Fruit fly (Drosophila melanogaster) whole organism, embryonic: ENCODE measurements around the gene CG42404.

ENCODE experiments used
- Abd-B ChIP-seq: fragments of 200-800 bp; sonication (Bioruptor generic); optimal IDR thresholded peaks from 2 replicates; lab custom pipeline; 2018; ENCODE audit warnings: missing biosample characterization, mild to moderate bottlenecking, missing genetic modification characterization, moderate library complexity
- Antp ChIP-seq: fragments of 200-800 bp; sonication (Bioruptor generic); optimal IDR thresholded peaks from 3 replicates; lab custom pipeline; 2016; ENCODE audit warnings: missing biosample characterization, missing genetic modification characterization
- Awh ChIP-seq: fragments of 200-800 bp; sonication (Bioruptor generic); IDR thresholded peaks from 2 replicates; pipeline ENCODE4, ENCODE4 v1.3.6; 2022; ENCODE audit warnings: missing biosample characterization, missing genetic modification characterization
- Bgb ChIP-seq: fragments of 200-800 bp; sonication (Bioruptor generic); IDR thresholded peaks from 2 replicates; pipeline ENCODE4 v1.3.6; 2022; ENCODE audit warnings: missing biosample characterization, missing genetic modification characterization; ENCODE audit not compliant: partially characterized antibody
- Blimp-1 ChIP-seq: fragments of 200-800 bp; sonication (Bioruptor generic); optimal IDR thresholded peaks from 3 replicates; lab custom pipeline; 2018; ENCODE audit warnings: missing biosample characterization, missing genetic modification characterization, mild to moderate bottlenecking, moderate library complexity, missing genetic modification reagents
- CG1024 ChIP-seq: fragments of 200-800 bp; sonication (Bioruptor generic); IDR thresholded peaks from 2 replicates; pipeline ENCODE4 v1.3.6; 2022; ENCODE audit warnings: missing biosample characterization, missing genetic modification characterization
- CG10543 ChIP-seq: fragments of 200-800 bp; sonication (Bioruptor generic); optimal IDR thresholded peaks from 3 replicates; lab custom pipeline; 2017; ENCODE audit warnings: missing biosample characterization, mild to moderate bottlenecking, missing genetic modification characterization, moderate library complexity
- CG11504 ChIP-seq: fragments of 200-800 bp; sonication (Bioruptor generic); optimal IDR thresholded peaks from 3 replicates; lab custom pipeline; 2019; ENCODE audit warnings: missing biosample characterization, mild to moderate bottlenecking, missing genetic modification characterization, moderate library complexity
- CG11723 ChIP-seq: fragments of 200-800 bp; sonication (Bioruptor generic); optimal IDR thresholded peaks from 2 replicates; lab custom pipeline; 2017; ENCODE audit warnings: missing biosample characterization, mild to moderate bottlenecking, missing genetic modification characterization
- CG1233 ChIP-seq: fragments of 200-800 bp; sonication (Bioruptor generic); optimal IDR thresholded peaks from 4 replicates; lab custom pipeline; 2018; ENCODE audit warnings: missing biosample characterization, mild to moderate bottlenecking, missing genetic modification characterization
- CG13424 ChIP-seq: fragments of 200-800 bp; sonication (Bioruptor generic); optimal IDR thresholded peaks from 2 replicates; lab custom pipeline; 2019; ENCODE audit warnings: missing biosample characterization, mild to moderate bottlenecking, missing genetic modification characterization, moderate library complexity
- CG14860 ChIP-seq: fragments of 200-800 bp; sonication (Bioruptor generic); IDR thresholded peaks from 3 replicates; pipeline ENCODE4 v1.3.6; 2022; ENCODE audit warnings: missing biosample characterization, missing genetic modification characterization; ENCODE audit not compliant: partially characterized antibody
- CG16815 ChIP-seq: fragments of 200-800 bp; sonication (Bioruptor generic); optimal IDR thresholded peaks from 3 replicates; lab custom pipeline; 2017; ENCODE audit warnings: missing biosample characterization, mild to moderate bottlenecking, missing genetic modification characterization
- CG17359 ChIP-seq: fragments of 200-800 bp; sonication (Bioruptor generic); optimal IDR thresholded peaks from 3 replicates; lab custom pipeline; 2018; ENCODE audit warnings: missing biosample characterization, mild to moderate bottlenecking, missing genetic modification characterization, moderate library complexity
- CG2199 ChIP-seq: fragments of 200-800 bp; sonication (Bioruptor generic); IDR thresholded peaks from 3 replicates; pipeline ENCODE4 v1.3.6; 2022; ENCODE audit warnings: missing biosample characterization, missing genetic modification characterization
- CG3163 ChIP-seq: fragments of 200-800 bp; sonication (Bioruptor generic); optimal IDR thresholded peaks from 3 replicates; lab custom pipeline; 2016; ENCODE audit warnings: missing biosample characterization, missing genetic modification characterization
- CG32772 ChIP-seq: fragments of 200-800 bp; sonication (Bioruptor generic); IDR thresholded peaks from 2 replicates; pipeline ENCODE4 v1.3.6; 2022; ENCODE audit warnings: missing biosample characterization, missing genetic modification characterization
- CG3281 ChIP-seq: fragments of 200-800 bp; sonication (Bioruptor generic); optimal IDR thresholded peaks from 3 replicates; lab custom pipeline; 2017; ENCODE audit warnings: missing biosample characterization, mild to moderate bottlenecking, missing genetic modification characterization
- CG34224 ChIP-seq: fragments of 200-800 bp; sonication (Bioruptor generic); IDR thresholded peaks from 3 replicates; pipeline ENCODE4 v1.3.6; 2022; ENCODE audit warnings: missing biosample characterization, missing genetic modification characterization; ENCODE audit not compliant: partially characterized antibody
- CG4360 ChIP-seq: fragments of 200-800 bp; sonication (Bioruptor generic); IDR thresholded peaks from 2 replicates; pipeline ENCODE4 v1.3.6; 2022; ENCODE audit warnings: missing biosample characterization, missing genetic modification characterization
- CG7357 ChIP-seq: fragments of 200-800 bp; sonication (Bioruptor generic); IDR thresholded peaks from 3 replicates; pipeline ENCODE4 v1.3.6; 2022; ENCODE audit warnings: missing biosample characterization, missing genetic modification characterization
- CG8359 ChIP-seq: fragments of 200-800 bp; sonication (Bioruptor generic); optimal IDR thresholded peaks from 2 replicates; lab custom pipeline; 2017; ENCODE audit warnings: missing biosample characterization, mild to moderate bottlenecking, missing genetic modification characterization, borderline replicate concordance
- CG8944 ChIP-seq: fragments of 200-800 bp; sonication (Bioruptor generic); optimal IDR thresholded peaks from 3 replicates; lab custom pipeline; 2016; ENCODE audit warnings: missing biosample characterization, missing genetic modification characterization
- E2f2 ChIP-seq: fragments of 200-800 bp; sonication (Bioruptor generic); IDR thresholded peaks from 2 replicates; pipeline ENCODE4 v1.3.6; 2022; ENCODE audit warnings: missing biosample characterization, missing genetic modification characterization
- Ets97D ChIP-seq: fragments of 200-800 bp; sonication (Bioruptor generic); optimal IDR thresholded peaks from 3 replicates; lab custom pipeline; 2016; ENCODE audit warnings: missing biosample characterization, missing genetic modification characterization
- Hr51 ChIP-seq, 2 experiments: fragments of 200-800 bp; sonication (Bioruptor generic); optimal IDR thresholded peaks; 2 replicates in 1 of 2; 3 replicates in 1 of 2; lab custom pipeline; 2016 to 2018; ENCODE audit warnings: missing biosample characterization in 2 of 2, missing genetic modification characterization in 2 of 2, mild to moderate bottlenecking in 1 of 2, moderate library complexity in 1 of 2
- Hsf ChIP-seq: fragments of 200-800 bp; sonication (Bioruptor generic); optimal IDR thresholded peaks from 3 replicates; lab custom pipeline; 2016; ENCODE audit warnings: missing biosample characterization, missing genetic modification characterization
- Lhr ChIP-seq: fragments of 200-800 bp; sonication (Bioruptor generic); optimal IDR thresholded peaks from 3 replicates; lab custom pipeline; 2017; ENCODE audit warnings: mild to moderate bottlenecking, missing biosample characterization, missing genetic modification reagents, missing genetic modification characterization
- Mad ChIP-seq: fragments of 200-800 bp; sonication (Bioruptor generic); optimal IDR thresholded peaks from 2 replicates; lab custom pipeline; 2016; ENCODE audit warnings: missing biosample characterization, missing genetic modification characterization
- NfI ChIP-seq: fragments of 200-800 bp; sonication (Bioruptor generic); optimal IDR thresholded peaks from 3 replicates; lab custom pipeline; 2018; ENCODE audit warnings: missing biosample characterization, mild to moderate bottlenecking, missing genetic modification characterization, moderate library complexity
- Oaz ChIP-seq: fragments of 200-800 bp; sonication (Bioruptor generic); IDR thresholded peaks from 2 replicates; pipeline ENCODE4 v1.3.6; 2022; ENCODE audit warnings: missing biosample characterization, missing genetic modification characterization
- Sox102F ChIP-seq: fragments of 200-800 bp; sonication (Bioruptor generic); optimal IDR thresholded peaks from 2 replicates; lab custom pipeline; 2018; ENCODE audit warnings: missing biosample characterization, mild to moderate bottlenecking, missing genetic modification characterization, moderate library complexity
- crc ChIP-seq: fragments of 200-800 bp; sonication (Bioruptor generic); optimal IDR thresholded peaks from 2 replicates; lab custom pipeline; 2016; ENCODE audit warnings: missing biosample characterization, missing genetic modification characterization
- crp ChIP-seq, 2 experiments: fragments of 200-800 bp; sonication (Bioruptor generic); optimal IDR thresholded peaks; 2 replicates in 1 of 2; 3 replicates in 1 of 2; lab custom pipeline; 2017; ENCODE audit warnings: missing biosample characterization in 2 of 2, missing genetic modification characterization in 2 of 2, mild to moderate bottlenecking in 1 of 2, moderate library complexity in 1 of 2
- da ChIP-seq: fragments of 200-800 bp; sonication (Bioruptor generic); optimal IDR thresholded peaks from 2 replicates; lab custom pipeline; 2016; ENCODE audit warnings: missing biosample characterization, missing genetic modification characterization
- dysf ChIP-seq: fragments of 200-800 bp; sonication (Bioruptor generic); IDR thresholded peaks from 3 replicates; pipeline ENCODE4 v1.3.6; 2022; ENCODE audit warnings: missing biosample characterization, missing genetic modification characterization
- eyg ChIP-seq: fragments of 200-800 bp; sonication (Bioruptor generic); optimal IDR thresholded peaks from 3 replicates; lab custom pipeline; 2016; ENCODE audit warnings: missing biosample characterization, missing genetic modification characterization
- gce ChIP-seq: fragments of 200-800 bp; sonication (Bioruptor generic); IDR thresholded peaks from 3 replicates; pipeline ENCODE4 v1.3.6; 2022; ENCODE audit warnings: missing biosample characterization, missing genetic modification characterization
- hb ChIP-seq: fragments of 200-800 bp; sonication (Bioruptor generic); IDR thresholded peaks from 3 replicates; pipeline ENCODE4 v1.3.6; 2022; ENCODE audit warnings: missing biosample characterization, missing genetic modification characterization; ENCODE audit not compliant: partially characterized antibody
- hth ChIP-seq: fragments of >200 bp; optimal IDR thresholded peaks from 2 replicates; lab custom pipeline; 2017; ENCODE audit warnings: inconsistent platforms
- inv ChIP-seq: fragments of 200-800 bp; sonication (Bioruptor generic); IDR thresholded peaks from 2 replicates; pipeline ENCODE4 v1.3.6; 2022; ENCODE audit warnings: missing biosample characterization, missing genetic modification characterization; ENCODE audit not compliant: partially characterized antibody
- lmd ChIP-seq: fragments of 200-800 bp; sonication (Bioruptor generic); IDR thresholded peaks from 2 replicates; pipeline ENCODE4 v1.3.6; 2022; ENCODE audit warnings: missing biosample characterization, missing genetic modification characterization
- odd ChIP-seq: fragments of 200-800 bp; sonication (Bioruptor generic); optimal IDR thresholded peaks from 2 replicates; lab custom pipeline; 2017; ENCODE audit warnings: missing biosample characterization, mild to moderate bottlenecking, missing genetic modification characterization
- peb ChIP-seq: fragments of 200-800 bp; sonication (Bioruptor generic); IDR thresholded peaks from 2 replicates; pipeline ENCODE4 v1.3.6; 2022; ENCODE audit warnings: missing biosample characterization, missing genetic modification characterization
- pros ChIP-seq: fragments of 200-800 bp; sonication (Bioruptor generic); optimal IDR thresholded peaks from 3 replicates; lab custom pipeline; 2019; ENCODE audit warnings: missing biosample characterization, mild to moderate bottlenecking, missing genetic modification characterization, moderate library complexity
- salm ChIP-seq: fragments of 200-800 bp; sonication (Bioruptor generic); optimal IDR thresholded peaks from 2 replicates; lab custom pipeline; 2018; ENCODE audit warnings: missing biosample characterization, mild to moderate bottlenecking, missing genetic modification characterization
- sd ChIP-seq: fragments of 200-800 bp; sonication (Bioruptor generic); optimal IDR thresholded peaks from 3 replicates; lab custom pipeline; 2018; ENCODE audit warnings: missing biosample characterization, mild to moderate bottlenecking, missing genetic modification characterization, moderate library complexity
- toy ChIP-seq: fragments of 200-800 bp; sonication (Bioruptor generic); IDR thresholded peaks from 2 replicates; pipeline ENCODE4 v1.3.6; 2022; ENCODE audit warnings: missing biosample characterization, missing genetic modification characterization
- vnd ChIP-seq: fragments of 200-800 bp; sonication (Bioruptor generic); IDR thresholded peaks from 3 replicates; pipeline ENCODE4 v1.3.6; 2022; ENCODE audit warnings: missing biosample characterization, missing genetic modification characterization; ENCODE audit not compliant: partially characterized antibody
- wek ChIP-seq: fragments of 200-800 bp; sonication (Bioruptor generic); optimal IDR thresholded peaks from 3 replicates; lab custom pipeline; 2018; ENCODE audit warnings: missing biosample characterization, mild to moderate bottlenecking, missing genetic modification characterization, moderate library complexity

The CG42404 gene

DNA sequence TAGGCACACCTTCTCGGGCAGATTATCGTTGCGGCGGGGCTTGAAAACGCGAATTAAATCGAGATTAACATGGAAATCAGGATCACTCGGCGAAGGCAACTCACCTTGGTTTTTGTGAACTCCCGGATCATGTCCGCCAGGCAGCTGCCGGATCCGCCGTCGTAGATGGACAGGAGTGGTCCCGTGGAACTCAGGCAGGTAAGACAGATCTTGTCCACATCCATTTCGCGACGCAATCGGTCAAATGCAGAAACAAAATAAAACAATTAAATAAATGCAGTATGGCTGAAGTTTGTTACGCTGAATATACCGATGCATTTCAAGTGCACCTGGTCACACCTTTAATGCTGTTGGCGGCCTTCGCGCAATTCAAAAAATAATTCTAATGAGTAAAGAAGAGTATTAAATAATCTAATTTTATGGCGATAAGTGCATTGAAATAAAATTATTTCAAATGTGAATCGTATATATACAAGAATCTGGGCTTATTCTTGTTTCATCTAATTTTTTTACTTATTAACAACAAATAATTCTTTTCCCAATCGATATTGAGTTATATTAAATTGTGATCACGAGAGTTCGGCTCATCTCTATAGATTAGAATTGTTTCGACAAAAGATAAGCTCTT lies 36.4 kb upstream of the CG42404 start, which contains the start of the genes CG6654 and CG4210 (continued):
- TF ChIP-seq peb (GFP tag; lab: Robert Waterston, UW) (no peak), Bgb (peak; percentile 59), Lhr (GFP tag; lab: Kevin White, UChicago) (no peak), Hr51 (GFP tag; optimal IDR thresholded peaks at IDR 0.05; lab: Kevin White, UChicago) (no peak), crc (GFP tag; lab: Kevin White, UChicago) (no peak), Blimp-1 (no peak), CG7357 (GFP tag; lab: Robert Waterston, UW) (no peak), dysf (GFP tag; lab: Robert Waterston, UW) (no peak; the same call in 2 of the 3 replicates), hth (lab: Kevin White, UChicago) (no peak), CG8359 (no peak), inv (GFP tag; lab: Robert Waterston, UW) (peak; percentile 37; the same call in 1 of the 2 replicates), Ets97D (GFP tag; lab: Kevin White, UChicago) (peak; percentile 44), CG11504 (tag; lab: Kevin White, UChicago) (no peak), CG10543 (GFP tag; lab: Kevin White, UChicago) (no peak), CG1024 (no peak), crp (GFP tag; optimal IDR thresholded peaks at IDR 0.05; lab: Kevin White, UChicago) (peak in 1 of 2 experiments; percentile 31), eyg (GFP tag; lab: Kevin White, UChicago) (no peak), Oaz (GFP tag; lab: Robert Waterston, UW) (no peak), CG32772 (GFP tag; lab: Robert Waterston, UW) (no peak), Antp (GFP tag; lab: Kevin White, UChicago) (no peak), pros (GFP tag; lab: Kevin White, UChicago) (no peak), Abd-B (GFP tag; lab: Kevin White, UChicago) (no peak), CG1233 (GFP tag; lab: Kevin White, UChicago) (no peak), Awh (GFP tag; lab: Robert Waterston, UW) (no peak), CG34224 (peak; percentile 77), da (GFP tag; lab: Kevin White, UChicago) (no peak), CG8944 (no peak), odd (GFP tag; lab: Kevin White, UChicago) (no peak), lmd (GFP tag; lab: Robert Waterston, UW) (peak; percentile 31; the same call in 1 of the 2 replicates), CG3281 (GFP tag; lab: Kevin White, UChicago) (no peak), salm (tag; lab: Kevin White, UChicago) (no peak), CG13424 (tag; lab: Kevin White, UChicago) (peak; percentile 8), CG2199 (GFP tag; lab: Robert Waterston, UW) (no peak), CG4360 (GFP tag; lab: Robert Waterston, UW) (no peak), CG14860 (no peak), hb (GFP tag; lab: Robert Waterston, UW) (no peak), NfI (peak; percentile 3), wek (GFP tag; lab: Kevin White, UChicago) (no peak), vnd (GFP tag; lab: Robert Waterston, UW) (no peak), CG16815 (GFP tag; lab: Kevin White, UChicago) (no peak), Sox102F (GFP tag; lab: Kevin White, UChicago) (no peak), E2f2 (GFP tag; lab: Robert Waterston, UW) (peak; percentile 92), toy (no peak), Hsf (GFP tag; lab: Kevin White, UChicago) (peak; percentile 0), CG3163 (GFP tag; lab: Kevin White, UChicago) (no peak), CG17359 (no peak), sd (no peak), Mad (no peak), CG11723 (GFP tag; lab: Kevin White, UChicago) (no peak), gce (GFP tag; lab: Robert Waterston, UW) (no peak)
